Worm (Caenorhabditis elegans) whole organism, young adult: ENCODE data around the gene acdh-7.

ENCODE experiments used
- B0019.2 ChIP-seq: fragments of 200-800 bp; sonication (Bioruptor generic); conservative IDR thresholded peaks from 2 replicates; pipeline ENCODE4 v1.3.6; 2022; ENCODE audit warnings: missing genetic modification reagents, missing genetic modification characterization, missing compliant biosample characterization
- F49E8.2 ChIP-seq: sonication (generic microtip); optimal IDR thresholded peaks from 3 replicates; lab custom pipeline; 2017; ENCODE audit warnings: missing genetic modification characterization, mild to moderate bottlenecking, missing compliant biosample characterization, antibody characterized with exemption, moderate library complexity; ENCODE audit not compliant: insufficient read depth
- F57A8.1 ChIP-seq: fragments of 200-800 bp; sonication (Bioruptor generic); optimal IDR thresholded peaks from 2 replicates; lab custom pipeline; 2018; ENCODE audit warnings: mild to moderate bottlenecking, missing genetic modification characterization, moderate library complexity, missing compliant biosample characterization
- T26A5.8 ChIP-seq: sonication (generic microtip); optimal IDR thresholded peaks from 2 replicates; lab custom pipeline; 2016; ENCODE audit warnings: missing genetic modification characterization, missing compliant biosample characterization
- Y56A3A.18 ChIP-seq: fragments of 200-800 bp; sonication (Bioruptor generic); IDR thresholded peaks from 2 replicates; pipeline ENCODE4 v1.3.6; 2022; ENCODE audit warnings: missing genetic modification reagents, missing genetic modification characterization, missing compliant biosample characterization
- lsl-1 ChIP-seq: fragments of 200-800 bp; sonication (Bioruptor generic); optimal IDR thresholded peaks from 2 replicates; lab custom pipeline; 2018; ENCODE audit warnings: mild to moderate bottlenecking, missing genetic modification characterization, moderate library complexity, missing compliant biosample characterization
- snpc-3.4 ChIP-seq: sonication (generic microtip); optimal IDR thresholded peaks from 2 replicates; lab custom pipeline; 2017; ENCODE audit warnings: missing genetic modification characterization, mild to moderate bottlenecking, missing compliant biosample characterization, antibody characterized with exemption, moderate library complexity, missing genotype, missing genetic modification reagents
- sptf-2 ChIP-seq: fragments of 200-800 bp; sonication (Bioruptor generic); optimal IDR thresholded peaks from 2 replicates; lab custom pipeline; 2018; ENCODE audit warnings: mild to moderate bottlenecking, missing genetic modification characterization, missing compliant biosample characterization

- no peak for TF ChIP-seq sptf-2 (GFP tag; lab: Kevin White, UChicago)
- TF ChIP-seq F57A8.1 (GFP tag; lab: Kevin White, UChicago) = no peak
- TF ChIP-seq F49E8.2 = no peak
- no peak for TF ChIP-seq Y56A3A.18
- TF ChIP-seq lsl-1 (GFP tag; lab: Kevin White, UChicago) = no peak
- TF ChIP-seq B0019.2 (GFP tag; lab: Robert Waterston, UW) = no peak
- TF ChIP-seq T26A5.8 (tag; lab: Kevin White, UChicago) = no peak
- TF ChIP-seq snpc-3.4 (tag; lab: Kevin White, UChicago) = no peak
Measured at ce11 chrX:17247260-17247659, 30.4 kb upstream of the acdh-7 start.
